Worm (Caenorhabditis elegans) whole organism, early embryonic: ENCODE results near the gene nhr-202.

ENCODE experiments used
- F13C5.2 ChIP-seq: sonication (generic microtip); optimal IDR thresholded peaks from 2 replicates; lab custom pipeline; 2017; ENCODE audit warnings: mild to moderate bottlenecking, missing genetic modification characterization, inconsistent platforms, missing compliant biosample characterization
- aly-1 ChIP-seq: sonication (generic microtip); optimal IDR thresholded peaks from 2 replicates; lab custom pipeline; 2016; ENCODE audit warnings: missing genetic modification characterization, missing compliant biosample characterization
- ama-1 ChIP-seq: fragments of 150-350 bp; optimal IDR thresholded peaks from 2 replicates; lab custom pipeline; 2014
- hmg-4 ChIP-seq: fragments of 200-800 bp; sonication (Bioruptor generic); optimal IDR thresholded peaks from 2 replicates; lab custom pipeline; 2018; ENCODE audit warnings: mild to moderate bottlenecking, missing genetic modification characterization, missing compliant biosample characterization
- tbx-11 ChIP-seq: fragments of 200-800 bp; sonication (Bioruptor generic); IDR thresholded peaks from 2 replicates; pipeline ENCODE4 v1.3.6; 2022; ENCODE audit warnings: missing genetic modification characterization, missing compliant biosample characterization
- tbx-37 ChIP-seq: fragments of 200-800 bp; sonication (Bioruptor generic); conservative IDR thresholded peaks from 2 replicates; pipeline ENCODE4 v1.3.6; 2022; ENCODE audit warnings: missing genetic modification reagents, missing genetic modification characterization, missing compliant biosample characterization
- tra-4 ChIP-seq: sonication (generic microtip); optimal IDR thresholded peaks from 2 replicates; lab custom pipeline; 2017; ENCODE audit warnings: missing genetic modification characterization, missing compliant biosample characterization

DNA sequence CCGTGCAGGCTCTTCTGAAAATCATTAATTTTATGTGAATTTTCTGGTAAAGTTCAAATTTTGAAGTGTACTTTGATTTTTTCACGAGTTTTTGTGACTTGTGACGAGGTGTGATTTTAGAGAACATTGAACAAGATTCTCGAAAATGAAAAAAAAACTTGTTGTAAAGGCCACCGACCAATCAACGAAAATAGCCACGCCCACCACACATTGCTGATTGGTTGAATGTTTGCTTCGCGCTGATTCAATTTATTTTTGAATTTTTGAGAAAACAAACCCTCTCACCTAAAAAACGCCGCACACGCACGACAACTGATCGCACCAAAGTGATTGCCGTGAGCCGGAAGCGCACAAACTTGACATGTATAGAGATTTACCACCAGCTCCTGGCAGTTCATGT lies 20.5 kb downstream of the nhr-202 start:
- TF ChIP-seq tbx-11 (GFP tag; lab: Robert Waterston, UW): no peak
- TF ChIP-seq aly-1: no peak
- TF ChIP-seq ama-1 (lab: Kevin White, UChicago): no peak
- TF ChIP-seq tra-4 (tag; lab: Kevin White, UChicago): no peak
- no peak for TF ChIP-seq F13C5.2 (tag; lab: Kevin White, UChicago)
- no peak for TF ChIP-seq hmg-4 (GFP tag; lab: Kevin White, UChicago)
- no peak for TF ChIP-seq tbx-37 (GFP tag; lab: Robert Waterston, UW)
